Worm (Caenorhabditis elegans): Measurements from ENCODE around the gene nucl-1.

- TF ChIP-seq ztf-11 (tag; optimal IDR thresholded peaks at IDR 0.05) (no peak), unc-120 (tag; optimal IDR thresholded peaks at IDR 0.05; ENCODE audit: poor library complexity, severe bottlenecking) (no peak), lin-13 (tag; optimal IDR thresholded peaks at IDR 0.05) (no peak), bed-3 (GFP tag; optimal IDR thresholded peaks at IDR 0.05) (no peak), snpc-4 (tag; optimal IDR thresholded peaks at IDR 0.05) (no peak), mab-5 (tag; optimal IDR thresholded peaks at IDR 0.05) (no peak), pha-4 (tag; optimal IDR thresholded peaks at IDR 0.05) (no peak), nhr-76 (tag; optimal IDR thresholded peaks at IDR 0.05) (no peak), mep-1 (tag; optimal IDR thresholded peaks at IDR 0.05) (no peak), sptf-1 (tag; optimal IDR thresholded peaks at IDR 0.05) (no peak), ceh-39 (tag; optimal IDR thresholded peaks at IDR 0.05) (no peak), drap-1 (GFP tag; optimal IDR thresholded peaks at IDR 0.05) (no peak), ces-1 (GFP tag; optimal IDR thresholded peaks at IDR 0.05) (no peak)
Measured at ce11 chrIV:8312846-8313245, 23.5 kb upstream of the nucl-1 start, which contains the start of gene F35H10.10.

Data from whole organism, mixed stage, embryonic.